Worm (Caenorhabditis elegans) whole organism, L4 larva: ENCODE measurements around the gene F52G3.8.
A peak's percentile ranks its signal among the peaks of the same experiment; 100 is the strongest.

Experiments used
- F44E2.7 ChIP-seq: fragments of 200-800 bp; sonication (Bioruptor generic); IDR thresholded peaks from 2 replicates; pipeline ENCODE4 v2.1.2; 2022; ENCODE audit warnings: missing genetic modification characterization, missing compliant biosample characterization
- T26A8.4 ChIP-seq: fragments of 200-800 bp; sonication (Bioruptor generic); IDR thresholded peaks from 2 replicates; pipeline ENCODE4 v1.3.6; 2022; ENCODE audit warnings: missing genetic modification characterization, missing compliant biosample characterization
- Y75B8A.6 ChIP-seq: fragments of 200-800 bp; sonication (Bioruptor generic); IDR thresholded peaks from 2 replicates; pipeline ENCODE4 v1.3.6; 2022; ENCODE audit warnings: missing genetic modification reagents, missing genetic modification characterization, missing compliant biosample characterization
- ZK546.5 ChIP-seq, 2 experiments: sonication (generic microtip); optimal IDR thresholded peaks; 2 replicates each; lab custom pipeline; 2017; ENCODE audit warnings: missing biosample characterization in 2 of 2, missing genetic modification characterization in 2 of 2
- aha-1 ChIP-seq: fragments of 150-350 bp; peaks from one replicate; lab custom pipeline; 2014; ENCODE audit warnings: missing biosample characterization, missing genetic modification characterization
- ama-1 ChIP-seq: fragments of 150-350 bp; optimal IDR thresholded peaks from 2 replicates; lab custom pipeline; 2014; ENCODE audit warnings: inconsistent platforms, mixed read lengths
- ceh-32 ChIP-seq: sonication (generic microtip); optimal IDR thresholded peaks from 2 replicates; lab custom pipeline; 2016; ENCODE audit warnings: mild to moderate bottlenecking, missing genetic modification characterization, missing compliant biosample characterization; ENCODE audit not compliant: poor library complexity
- ctbp-1 ChIP-seq: fragments of 200-800 bp; sonication (Bioruptor generic); IDR thresholded peaks from 2 replicates; pipeline ENCODE4 v1.3.6; 2022; ENCODE audit warnings: missing genetic modification reagents, missing genetic modification characterization, missing compliant biosample characterization
- daf-16 ChIP-seq, 3 experiments: sonication (generic microtip); optimal IDR thresholded peaks; 2 replicates each; lab custom pipeline; 2016 to 2017; ENCODE audit warnings: missing genetic modification characterization in 3 of 3, missing genetic modification reagents in 3 of 3, mild to moderate bottlenecking in 2 of 3, missing compliant biosample characterization in 2 of 3, missing biosample characterization in 1 of 3, moderate library complexity in 1 of 3
- daf-8 ChIP-seq: fragments of 200-800 bp; sonication (Bioruptor generic); IDR thresholded peaks from 2 replicates; pipeline ENCODE4 v1.3.6; 2022; ENCODE audit warnings: missing genetic modification characterization, missing compliant biosample characterization
- dmd-8 ChIP-seq: fragments of 200-800 bp; sonication (Bioruptor generic); IDR thresholded peaks from 2 replicates; pipeline ENCODE4 v1.3.6; 2022; ENCODE audit warnings: missing genetic modification characterization, missing compliant biosample characterization
- hif-1 ChIP-seq, 2 experiments: sonication (generic microtip); optimal IDR thresholded peaks; 2 replicates each; lab custom pipeline; 2016 to 2017; ENCODE audit warnings: missing compliant biosample characterization in 2 of 2, missing genetic modification characterization in 2 of 2, missing genetic modification reagents in 2 of 2, missing genotype in 2 of 2, mild to moderate bottlenecking in 1 of 2
- hlh-30 ChIP-seq: sonication (generic microtip); optimal IDR thresholded peaks from 2 replicates; lab custom pipeline; 2017; ENCODE audit warnings: antibody characterized with exemption, mild to moderate bottlenecking, missing genetic modification characterization, missing compliant biosample characterization; ENCODE audit not compliant: insufficient read depth
- jun-1 ChIP-seq: fragments of 150-350 bp; optimal IDR thresholded peaks from 2 replicates; lab custom pipeline; 2014; ENCODE audit warnings: missing biosample characterization, missing genetic modification reagents, missing genetic modification characterization
- lim-7 ChIP-seq: fragments of 200-800 bp; sonication (Bioruptor generic); IDR thresholded peaks from 2 replicates; pipeline ENCODE4 v1.3.6; 2022; ENCODE audit warnings: missing genetic modification characterization, missing compliant biosample characterization
- lir-3 ChIP-seq: sonication (generic microtip); optimal IDR thresholded peaks from 2 replicates; lab custom pipeline; 2016; ENCODE audit warnings: mild to moderate bottlenecking, missing genetic modification characterization, missing compliant biosample characterization
- madf-5 ChIP-seq, 2 experiments: fragments of 200-800 bp; sonication (Bioruptor generic); IDR thresholded peaks; 2 replicates each; pipeline ENCODE4 v1.3.6; 2022; ENCODE audit warnings: missing compliant biosample characterization in 2 of 2, missing genetic modification characterization in 2 of 2
- mdt-29 ChIP-seq: fragments of 200-800 bp; sonication (Bioruptor generic); IDR thresholded peaks from 2 replicates; pipeline ENCODE4 v1.3.6; 2022; ENCODE audit warnings: missing genetic modification reagents, missing genetic modification characterization, missing compliant biosample characterization
- mes-2 ChIP-seq: sonication (generic microtip); optimal IDR thresholded peaks from 2 replicates; lab custom pipeline; 2016; ENCODE audit warnings: missing genotype, mild to moderate bottlenecking, missing genetic modification characterization, missing compliant biosample characterization; ENCODE audit not compliant: poor library complexity, severe bottlenecking
- nhr-42 ChIP-seq: fragments of 200-800 bp; sonication (Bioruptor generic); IDR thresholded peaks from 2 replicates; pipeline ENCODE4 v1.3.6; 2022; ENCODE audit warnings: missing genetic modification characterization, missing compliant biosample characterization
- php-3 ChIP-seq: fragments of 200-800 bp; sonication (Bioruptor generic); IDR thresholded peaks from 2 replicates; pipeline ENCODE4 v1.3.6; 2022; ENCODE audit warnings: missing genetic modification reagents, missing genetic modification characterization, missing compliant biosample characterization
- saeg-2 ChIP-seq: fragments of 200-800 bp; sonication (Bioruptor generic); IDR thresholded peaks from 2 replicates; pipeline ENCODE4 v1.3.6; 2022; ENCODE audit warnings: missing genetic modification reagents, missing genetic modification characterization, missing compliant biosample characterization
- set-16 ChIP-seq: fragments of 200-800 bp; sonication (Bioruptor generic); IDR thresholded peaks from 2 replicates; pipeline ENCODE4 v1.3.6; 2022; ENCODE audit warnings: missing genetic modification reagents, missing genetic modification characterization, missing compliant biosample characterization
- snpc-1.2 ChIP-seq: fragments of 200-800 bp; sonication (Bioruptor generic); IDR thresholded peaks from 2 replicates; pipeline ENCODE4 v1.3.6; 2022; ENCODE audit warnings: missing genetic modification reagents, missing genetic modification characterization, missing compliant biosample characterization
- spr-1 ChIP-seq: sonication (generic microtip); optimal IDR thresholded peaks from 2 replicates; lab custom pipeline; 2016; ENCODE audit warnings: mild to moderate bottlenecking, missing genetic modification characterization, missing compliant biosample characterization
- spr-3 ChIP-seq: fragments of 200-800 bp; sonication (Bioruptor generic); optimal IDR thresholded peaks from 2 replicates; lab custom pipeline; 2018; ENCODE audit warnings: mild to moderate bottlenecking, missing genetic modification characterization, missing compliant biosample characterization
- tra-1 ChIP-seq: fragments of 200-800 bp; sonication (Bioruptor generic); IDR thresholded peaks from 2 replicates; pipeline ENCODE4 v1.3.6; 2022; ENCODE audit warnings: missing genetic modification reagents, missing genetic modification characterization, missing compliant biosample characterization
- unc-62 ChIP-seq, 3 experiments: fragments of 150-350 bp in 1 of 3; sonication (generic microtip); optimal IDR thresholded peaks in 2 of 3; peaks in 1 of 3; 1 replicate in 1 of 3; 2 replicates in 2 of 3; lab custom pipeline; 2014 to 2017; ENCODE audit warnings: missing biosample characterization in 3 of 3, missing genetic modification characterization in 3 of 3, missing genetic modification reagents in 3 of 3, missing genotype in 1 of 3
- zfp-3 ChIP-seq: fragments of 200-800 bp; sonication (Bioruptor generic); conservative IDR thresholded peaks from 2 replicates; pipeline ENCODE4 v1.3.6; 2022; ENCODE audit warnings: missing genetic modification reagents, missing genetic modification characterization, missing compliant biosample characterization

F52G3.8 gene

DNA sequence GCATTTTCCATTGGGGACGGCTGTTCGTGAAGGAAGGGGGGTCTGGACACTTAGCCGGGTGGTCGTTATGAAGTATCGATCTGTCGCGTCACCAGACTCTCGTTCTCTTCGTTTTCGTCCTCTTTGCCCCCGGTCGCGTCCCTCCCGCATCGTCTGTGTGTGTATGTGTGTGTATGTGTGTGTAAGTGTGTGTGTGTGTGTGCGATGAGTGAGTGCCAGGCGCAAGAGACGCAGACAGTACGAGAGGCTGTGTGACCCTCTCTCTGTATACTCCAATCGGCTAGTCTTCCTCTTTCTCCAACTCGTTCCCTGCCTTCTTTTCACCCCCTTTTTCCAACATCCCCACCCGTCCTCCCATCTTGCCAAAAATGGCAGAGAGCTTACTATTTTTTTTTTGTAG lies 8.6 kb upstream of the F52G3.8 start (continued):
- TF ChIP-seq hlh-30 (tag; lab: Kevin White, UChicago) (peak; percentile 95), spr-3 (peak; percentile 51), php-3 (peak; percentile 56; the same call in 1 of the 2 replicates)

DNA sequence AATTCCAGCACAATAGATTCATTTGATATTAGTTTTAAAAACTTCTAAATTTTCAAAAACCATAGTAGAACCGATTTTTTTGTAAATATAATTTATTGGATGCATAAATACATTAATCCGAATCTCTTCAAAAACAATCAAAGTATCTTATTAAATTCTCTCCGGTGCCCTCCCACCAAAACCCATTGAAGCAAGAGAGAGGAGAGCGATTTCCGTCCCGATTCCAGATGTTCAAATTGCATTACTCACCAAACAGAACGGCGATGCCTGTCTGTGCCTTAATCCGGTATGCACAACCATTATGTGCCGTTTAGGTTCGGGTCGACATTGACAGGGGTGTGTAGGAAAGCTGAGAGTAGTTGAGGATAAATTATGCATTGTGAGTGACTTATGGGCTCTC lies 7.6 kb upstream of the F52G3.8 start:
- TF ChIP-seq nhr-42 (GFP tag; lab: Robert Waterston, UW) (no peak), set-16 (GFP tag; lab: Robert Waterston, UW) (no peak)

- TF ChIP-seq daf-16 (GFP tag; optimal IDR thresholded peaks at IDR 0.05; lab: Kevin White, UChicago) (peak in 1 of 2 experiments; percentile 26), daf-16 (tag; optimal IDR thresholded peaks at IDR 0.05; lab: Kevin White, UChicago) (no peak), F44E2.7 (GFP tag; lab: Robert Waterston, UW) (no peak), daf-8 (GFP tag; lab: Robert Waterston, UW) (no peak)
These were observed 5.3 kb upstream of the F52G3.8 start for ce11 chrX:16958015-16958414.

DNA sequence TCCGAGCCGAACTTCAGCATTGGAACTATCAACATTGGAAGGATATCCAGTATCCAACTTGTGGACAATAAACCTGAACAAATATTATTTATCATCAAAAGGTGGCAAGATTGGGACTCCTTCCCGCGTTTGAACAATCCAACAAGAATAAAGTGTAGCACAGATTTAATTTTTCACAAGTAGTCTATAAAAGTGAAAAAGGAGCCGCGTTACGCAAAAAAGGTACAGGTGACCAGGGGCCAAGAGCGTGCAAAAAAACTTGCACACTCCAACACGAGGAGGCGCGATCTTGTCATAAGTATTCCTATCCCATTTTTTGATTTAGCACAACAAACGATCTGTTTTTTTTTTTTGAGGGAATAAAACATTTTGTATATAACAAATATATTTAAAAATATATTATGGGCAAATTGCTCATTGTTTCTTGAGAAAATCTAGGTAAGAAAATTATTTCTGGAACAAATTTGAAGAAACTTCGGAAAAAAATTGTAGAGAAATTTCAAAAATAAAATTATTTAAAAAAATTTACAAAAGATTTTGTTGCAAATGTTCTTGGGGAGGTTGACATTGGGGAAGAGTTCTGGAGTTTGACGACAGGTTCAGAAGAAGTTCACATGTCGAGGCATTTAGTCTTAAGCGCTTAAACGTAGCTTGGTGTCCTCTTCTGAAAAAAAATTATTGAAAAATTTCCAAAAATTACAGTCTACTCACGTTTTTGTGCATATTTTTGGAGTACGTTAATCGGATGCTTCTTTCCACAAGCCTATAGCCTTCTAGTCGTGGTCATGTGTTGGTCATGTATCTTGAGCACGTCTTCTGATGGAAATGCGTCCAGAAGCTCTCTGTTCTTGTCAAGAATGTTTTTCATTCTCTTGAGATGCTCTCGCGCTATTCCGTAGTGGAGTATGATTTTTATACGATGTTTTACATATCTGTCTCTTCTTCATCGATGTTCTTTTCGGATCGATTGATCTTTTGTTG lies 8.5 kb downstream of the F52G3.8 start:
- no peak for TF ChIP-seq spr-1 (tag; lab: Kevin White, UChicago)
- no peak for TF ChIP-seq hlh-30 (tag; lab: Kevin White, UChicago)
- TF ChIP-seq T26A8.4 (GFP tag; lab: Robert Waterston, UW): peak; percentile 69
- 0 out of 4 replicates have a peak, but pooled peaks of 1 of the 2 experiments have one; percentile 56 for TF ChIP-seq madf-5 (GFP tag; IDR thresholded peaks at IDR 0.05; lab: Robert Waterston, UW)
- no peak for TF ChIP-seq snpc-1.2 (GFP tag; lab: Robert Waterston, UW)
- TF ChIP-seq ceh-32 (tag; lab: Kevin White, UChicago): no peak
- TF ChIP-seq mdt-29: 0 out of 2 replicates have a peak, but pooled peaks have one; percentile 30
- TF ChIP-seq lir-3: no peak
- TF ChIP-seq ctbp-1 (GFP tag; lab: Robert Waterston, UW): 0 out of 2 replicates have a peak, but pooled peaks have one; percentile 24
- no peak for TF ChIP-seq ZK546.5 (tag; optimal IDR thresholded peaks at IDR 0.05; lab: Kevin White, UChicago)
- TF ChIP-seq dmd-8 (GFP tag; lab: Robert Waterston, UW): 0 out of 2 replicates have a peak, but pooled peaks have one; percentile 26
- TF ChIP-seq ama-1 (lab: Kevin White, UChicago): peak; percentile 91
- peak; percentile 47; the same call in 1 of the 2 replicates for TF ChIP-seq zfp-3 (GFP tag; lab: Robert Waterston, UW)
- peak in 1 of 2 experiments; percentile 37 for TF ChIP-seq hif-1 (tag; optimal IDR thresholded peaks at IDR 0.05; lab: Kevin White, UChicago)
- TF ChIP-seq mes-2 (tag; lab: Kevin White, UChicago): peak; percentile 7
- TF ChIP-seq saeg-2: no peak
- TF ChIP-seq aha-1 (tag; lab: Kevin White, UChicago): peak; percentile 31
- no peak for TF ChIP-seq jun-1
- peak in 1 of 2 experiments; percentile 56 for TF ChIP-seq unc-62 (GFP tag; optimal IDR thresholded peaks at IDR 0.05 in 1 of 2; lab: Kevin White, UChicago)
- no peak for TF ChIP-seq unc-62 (tag; optimal IDR thresholded peaks at IDR 0.05; lab: Kevin White, UChicago)

ce11 chrX:16942316-16942715 lies 10.4 kb downstream of the F52G3.8 start:
- TF ChIP-seq saeg-2 (no peak), unc-62 (GFP tag; optimal IDR thresholded peaks at IDR 0.05 in 1 of 2; lab: Kevin White, UChicago) (peak in 1 of 2 experiments; percentile 92), unc-62 (tag; optimal IDR thresholded peaks at IDR 0.05; lab: Kevin White, UChicago) (no peak)

DNA sequence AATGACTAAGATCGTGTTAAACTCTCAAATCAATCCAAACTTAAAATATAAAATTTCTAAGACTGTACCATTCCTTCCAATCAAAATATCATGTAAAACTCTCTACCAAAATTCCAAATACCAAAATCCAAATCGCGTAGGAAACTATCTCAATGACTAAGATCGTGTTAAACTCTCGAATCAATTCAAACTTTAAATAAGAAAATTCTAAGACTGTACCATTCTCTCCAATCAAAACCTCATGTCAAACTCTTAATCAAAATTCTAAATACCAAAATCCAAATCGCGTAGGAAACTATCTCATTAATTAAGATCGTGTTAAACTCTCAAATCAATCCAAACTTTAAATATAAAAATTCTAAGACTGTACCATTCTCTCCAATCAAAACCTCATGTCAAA lies 14.8 kb downstream of the F52G3.8 start:
- TF ChIP-seq zfp-3 (GFP tag; lab: Robert Waterston, UW): peak; percentile 57; the same call in 1 of the 2 replicates
- TF ChIP-seq lim-7 (GFP tag; lab: Robert Waterston, UW): 0 out of 2 replicates have a peak, but pooled peaks have one; percentile 52
- 0 out of 2 replicates have a peak, but pooled peaks have one; percentile 50 for TF ChIP-seq tra-1 (GFP tag; lab: Robert Waterston, UW)
- peak; percentile 77; the same call in 1 of the 2 replicates for TF ChIP-seq Y75B8A.6 (GFP tag; lab: Robert Waterston, UW)
- TF ChIP-seq madf-5 (GFP tag; IDR thresholded peaks at IDR 0.05; lab: Robert Waterston, UW): peak in 1 of 2 experiments; percentile 61; a peak in 1 of 4 replicates
